Worm (Caenorhabditis elegans) whole organism, L4/young adult: ENCODE results near the gene ZK856.14.

Experiments used
- W03F9.2 ChIP-seq: fragments of 150-350 bp; optimal IDR thresholded peaks from 2 replicates; lab custom pipeline; 2014; ENCODE audit warnings: missing biosample characterization, missing genetic modification characterization
- dao-5 ChIP-seq: sonication (generic microtip); optimal IDR thresholded peaks from 2 replicates; lab custom pipeline; 2016; ENCODE audit warnings: missing genotype, missing genetic modification characterization, moderate library complexity, missing compliant biosample characterization

- TF ChIP-seq dao-5 (tag; lab: Kevin White, UChicago) (no peak), W03F9.2 (tag; lab: Kevin White, UChicago) (no peak)
Observed at ce11 chrV:10210244-10210643, 6.6 kb upstream of the ZK856.14 start, which contains the start of gene tftc-3.
